Worm (Caenorhabditis elegans) whole organism, young adult: Measurements from ENCODE around the gene srj-10.

Source experiments
- C17E4.6 ChIP-seq: fragments of 200-800 bp; sonication (Bioruptor generic); IDR thresholded peaks from 2 replicates; pipeline ENCODE4 v1.3.6; 2022; ENCODE audit warnings: missing genetic modification reagents, missing genetic modification characterization, missing compliant biosample characterization
- D2030.7 ChIP-seq: fragments of 200-800 bp; sonication (Bioruptor generic); IDR thresholded peaks from 2 replicates; pipeline ENCODE4 v1.3.6; 2022; ENCODE audit warnings: missing genetic modification reagents, missing genetic modification characterization, missing compliant biosample characterization
- F22D6.2 ChIP-seq: sonication (generic microtip); optimal IDR thresholded peaks from 2 replicates; lab custom pipeline; 2016; ENCODE audit warnings: mild to moderate bottlenecking, missing genetic modification characterization, missing compliant biosample characterization
- F52B5.7 ChIP-seq: sonication (generic microtip); optimal IDR thresholded peaks from 2 replicates; lab custom pipeline; 2016; ENCODE audit warnings: mild to moderate bottlenecking, missing genetic modification characterization, missing compliant biosample characterization
- F55B11.4 ChIP-seq: sonication (generic microtip); optimal IDR thresholded peaks from 2 replicates; lab custom pipeline; 2016; ENCODE audit warnings: missing compliant biosample characterization, missing genetic modification characterization, borderline replicate concordance; ENCODE audit not compliant: insufficient read depth
- T07F8.4 ChIP-seq: sonication (generic microtip); optimal IDR thresholded peaks from 2 replicates; lab custom pipeline; 2016; ENCODE audit warnings: mild to moderate bottlenecking, missing genetic modification characterization, moderate library complexity, missing compliant biosample characterization
- T26A5.8 ChIP-seq: sonication (generic microtip); optimal IDR thresholded peaks from 2 replicates; lab custom pipeline; 2016; ENCODE audit warnings: missing genetic modification characterization, missing compliant biosample characterization
- Y53F4B.3 ChIP-seq: fragments of 200-800 bp; sonication (Bioruptor generic); IDR thresholded peaks from 2 replicates; pipeline ENCODE4 v1.3.6; 2022; ENCODE audit warnings: missing genetic modification reagents, missing genetic modification characterization, missing compliant biosample characterization
- ZK185.1 ChIP-seq: sonication (generic microtip); optimal IDR thresholded peaks from 2 replicates; lab custom pipeline; 2016; ENCODE audit warnings: mild to moderate bottlenecking, missing genetic modification characterization, missing compliant biosample characterization; ENCODE audit not compliant: poor library complexity, severe bottlenecking
- akir-1 ChIP-seq: fragments of 200-800 bp; sonication (Bioruptor generic); optimal IDR thresholded peaks from 2 replicates; lab custom pipeline; 2018; ENCODE audit warnings: mild to moderate bottlenecking, missing genetic modification characterization, moderate library complexity, missing compliant biosample characterization
- ama-1 ChIP-seq, 3 experiments: fragments of 150-350 bp in 1 of 3; sonication (generic microtip) in 2 of 3; optimal IDR thresholded peaks; 2 replicates each; lab custom pipeline; 2014 to 2018; ENCODE audit warnings: missing biosample characterization in 2 of 3, missing genetic modification characterization in 2 of 3, missing genetic modification reagents in 2 of 3
- athp-1 ChIP-seq: sonication (generic microtip); optimal IDR thresholded peaks from 2 replicates; lab custom pipeline; 2017; ENCODE audit warnings: mild to moderate bottlenecking, missing genetic modification characterization, missing compliant biosample characterization
- bed-1 ChIP-seq: fragments of 200-800 bp; sonication (Bioruptor generic); IDR thresholded peaks from 2 replicates; pipeline ENCODE4 v1.3.6; 2022; ENCODE audit warnings: missing genetic modification reagents, missing genetic modification characterization, missing compliant biosample characterization
- cebp-1 ChIP-seq, 2 experiments: fragments of 200-800 bp in 1 of 2; sonication (Bioruptor generic) in 1 of 2; sonication (generic microtip) in 1 of 2; IDR thresholded peaks in 1 of 2; optimal IDR thresholded peaks in 1 of 2; 2 replicates each; pipeline versions ENCODE4 v1.3.6 to Lab custom; 2017 to 2022; ENCODE audit warnings: missing compliant biosample characterization in 2 of 2, missing genetic modification characterization in 2 of 2, mild to moderate bottlenecking in 1 of 2, missing genetic modification reagents in 1 of 2, moderate library complexity in 1 of 2
- ceh-40 ChIP-seq: fragments of 200-800 bp; sonication (Bioruptor generic); IDR thresholded peaks from 2 replicates; pipeline ENCODE4 v1.3.6; 2022; ENCODE audit warnings: missing genetic modification characterization, missing compliant biosample characterization
- ceh-91 ChIP-seq: fragments of 200-800 bp; sonication (Bioruptor generic); IDR thresholded peaks from 2 replicates; pipeline ENCODE4 v1.3.6; 2022; ENCODE audit warnings: missing genetic modification reagents, missing genetic modification characterization, missing compliant biosample characterization
- egrh-3 ChIP-seq: fragments of 200-800 bp; sonication (Bioruptor generic); IDR thresholded peaks from 2 replicates; pipeline ENCODE4 v1.3.6; 2022; ENCODE audit warnings: missing genetic modification reagents, missing genetic modification characterization, missing compliant biosample characterization
- ets-4 ChIP-seq: fragments of 200-800 bp; sonication (Bioruptor generic); optimal IDR thresholded peaks from 2 replicates; lab custom pipeline; 2018; ENCODE audit warnings: mild to moderate bottlenecking, missing genetic modification characterization, missing compliant biosample characterization
- fkh-3 ChIP-seq: sonication (generic microtip); optimal IDR thresholded peaks from 2 replicates; lab custom pipeline; 2016; ENCODE audit warnings: mild to moderate bottlenecking, missing genetic modification characterization, missing compliant biosample characterization
- gei-17 ChIP-seq: fragments of 200-800 bp; sonication (Bioruptor generic); optimal IDR thresholded peaks from 2 replicates; lab custom pipeline; 2018; ENCODE audit warnings: mild to moderate bottlenecking, missing genetic modification characterization, missing compliant biosample characterization
- him-1 ChIP-seq: sonication (generic microtip); optimal IDR thresholded peaks from 2 replicates; lab custom pipeline; 2016; ENCODE audit warnings: missing genotype, missing genetic modification reagents, missing genetic modification characterization, missing compliant biosample characterization
- hlh-12 ChIP-seq: sonication (generic microtip); optimal IDR thresholded peaks from 2 replicates; lab custom pipeline; 2016; ENCODE audit warnings: missing genetic modification characterization, missing compliant biosample characterization
- hlh-26 ChIP-seq: fragments of 200-800 bp; sonication (Bioruptor generic); conservative IDR thresholded peaks from 2 replicates; pipeline ENCODE4 v1.3.6; 2022; ENCODE audit warnings: missing genetic modification reagents, missing genetic modification characterization, missing compliant biosample characterization
- hrde-1 ChIP-seq: sonication (generic microtip); optimal IDR thresholded peaks from 2 replicates; lab custom pipeline; 2016; ENCODE audit warnings: missing genetic modification characterization, mild to moderate bottlenecking, missing compliant biosample characterization, moderate library complexity, missing genotype, missing genetic modification reagents, borderline replicate concordance
- hsf-1 ChIP-seq: fragments of 200-800 bp; sonication (Bioruptor generic); IDR thresholded peaks from 2 replicates; pipeline ENCODE4 v1.3.6; 2022; ENCODE audit warnings: missing genetic modification reagents, missing genetic modification characterization, missing compliant biosample characterization
- lin-35 ChIP-seq, 3 experiments: fragments of 150-350 bp in 2 of 3; sonication (generic microtip) in 1 of 3; optimal IDR thresholded peaks; 2 replicates each; lab custom pipeline; 2014 to 2018; ENCODE audit warnings: missing biosample characterization in 3 of 3, missing genetic modification characterization in 3 of 3, missing genetic modification reagents in 3 of 3
- lin-54 ChIP-seq: fragments of 200-800 bp; sonication (Bioruptor generic); optimal IDR thresholded peaks from 2 replicates; lab custom pipeline; 2018; ENCODE audit warnings: mild to moderate bottlenecking, missing genetic modification characterization, missing compliant biosample characterization
- lsy-27 ChIP-seq: sonication (generic microtip); optimal IDR thresholded peaks from 2 replicates; lab custom pipeline; 2017; ENCODE audit warnings: missing genetic modification characterization, mild to moderate bottlenecking, missing compliant biosample characterization, antibody characterized with exemption, missing genotype, borderline replicate concordance; ENCODE audit not compliant: insufficient read depth
- madf-10 ChIP-seq: sonication (generic microtip); optimal IDR thresholded peaks from 2 replicates; lab custom pipeline; 2016; ENCODE audit warnings: mild to moderate bottlenecking, missing genetic modification characterization, missing compliant biosample characterization
- madf-8 ChIP-seq: fragments of 200-800 bp; sonication (Bioruptor generic); conservative IDR thresholded peaks from 2 replicates; pipeline ENCODE4 v1.3.6; 2022; ENCODE audit warnings: missing genetic modification reagents, missing genetic modification characterization, missing compliant biosample characterization
- mel-28 ChIP-seq: sonication (generic microtip); optimal IDR thresholded peaks from 2 replicates; lab custom pipeline; 2016; ENCODE audit warnings: borderline replicate concordance, mild to moderate bottlenecking, missing genetic modification characterization, missing compliant biosample characterization
- mes-4 ChIP-seq: sonication (generic microtip); optimal IDR thresholded peaks from 2 replicates; lab custom pipeline; 2016; ENCODE audit warnings: missing genotype, missing genetic modification characterization, missing compliant biosample characterization
- nfya-1 ChIP-seq: sonication (generic microtip); optimal IDR thresholded peaks from 2 replicates; lab custom pipeline; 2017; ENCODE audit warnings: antibody characterized with exemption, missing compliant biosample characterization, missing genetic modification characterization, borderline replicate concordance; ENCODE audit not compliant: insufficient read depth
- nhr-80 ChIP-seq: sonication (generic microtip); optimal IDR thresholded peaks from 2 replicates; lab custom pipeline; 2016; ENCODE audit warnings: missing genetic modification characterization, missing compliant biosample characterization
- pbrm-1 ChIP-seq: fragments of 200-800 bp; sonication (Bioruptor generic); IDR thresholded peaks from 2 replicates; pipeline ENCODE4 v1.3.6; 2022; ENCODE audit warnings: missing genetic modification reagents, missing genetic modification characterization, missing compliant biosample characterization
- repo-1 ChIP-seq: sonication (generic microtip); optimal IDR thresholded peaks from 2 replicates; lab custom pipeline; 2017; ENCODE audit warnings: mild to moderate bottlenecking, missing genetic modification characterization, missing compliant biosample characterization
- rpc-1 ChIP-seq, 2 experiments: fragments of 150-350 bp in 1 of 2; sonication (generic microtip) in 1 of 2; optimal IDR thresholded peaks; 2 replicates each; lab custom pipeline; 2014 to 2018; ENCODE audit warnings: missing biosample characterization in 1 of 2, missing genetic modification characterization in 1 of 2, missing genetic modification reagents in 1 of 2, missing genotype in 1 of 2
- snpc-3.4 ChIP-seq: sonication (generic microtip); optimal IDR thresholded peaks from 2 replicates; lab custom pipeline; 2017; ENCODE audit warnings: missing genetic modification characterization, mild to moderate bottlenecking, missing compliant biosample characterization, antibody characterized with exemption, moderate library complexity, missing genotype, missing genetic modification reagents
- somi-1 ChIP-seq: fragments of 200-800 bp; sonication (Bioruptor generic); optimal IDR thresholded peaks from 2 replicates; lab custom pipeline; 2018; ENCODE audit warnings: mild to moderate bottlenecking, missing genetic modification characterization, missing compliant biosample characterization
- sptf-2 ChIP-seq: fragments of 200-800 bp; sonication (Bioruptor generic); optimal IDR thresholded peaks from 2 replicates; lab custom pipeline; 2018; ENCODE audit warnings: mild to moderate bottlenecking, missing genetic modification characterization, missing compliant biosample characterization
- tbp1 ChIP-seq: fragments of 200-800 bp; sonication (Bioruptor generic); optimal IDR thresholded peaks from 2 replicates; lab custom pipeline; 2018; ENCODE audit warnings: mild to moderate bottlenecking, missing genetic modification characterization, missing compliant biosample characterization
- tlf-1 ChIP-seq: fragments of 200-800 bp; sonication (Bioruptor generic); optimal IDR thresholded peaks from 2 replicates; lab custom pipeline; 2018; ENCODE audit warnings: mild to moderate bottlenecking, missing genetic modification characterization, missing compliant biosample characterization
- unc-130 ChIP-seq: sonication (generic microtip); optimal IDR thresholded peaks from 2 replicates; lab custom pipeline; 2016; ENCODE audit warnings: missing genetic modification reagents, missing genetic modification characterization, missing compliant biosample characterization
- ztf-22 ChIP-seq: fragments of 200-800 bp; sonication (Bioruptor generic); optimal IDR thresholded peaks from 2 replicates; lab custom pipeline; 2018; ENCODE audit warnings: mild to moderate bottlenecking, missing genetic modification characterization, moderate library complexity, missing compliant biosample characterization
- ztf-26 ChIP-seq: sonication (generic microtip); optimal IDR thresholded peaks from 2 replicates; lab custom pipeline; 2017; ENCODE audit warnings: missing genetic modification characterization, missing compliant biosample characterization
- ztf-28 ChIP-seq: fragments of 200-800 bp; sonication (Bioruptor generic); IDR thresholded peaks from 2 replicates; pipeline ENCODE4 v1.3.6; 2022; ENCODE audit warnings: missing genetic modification reagents, missing genetic modification characterization, missing compliant biosample characterization
- ztf-6 ChIP-seq: fragments of 200-800 bp; sonication (Bioruptor generic); IDR thresholded peaks from 2 replicates; pipeline ENCODE4 v1.3.6; 2022; ENCODE audit warnings: missing genetic modification reagents, missing genetic modification characterization, missing compliant biosample characterization

Gene srj-10

DNA sequence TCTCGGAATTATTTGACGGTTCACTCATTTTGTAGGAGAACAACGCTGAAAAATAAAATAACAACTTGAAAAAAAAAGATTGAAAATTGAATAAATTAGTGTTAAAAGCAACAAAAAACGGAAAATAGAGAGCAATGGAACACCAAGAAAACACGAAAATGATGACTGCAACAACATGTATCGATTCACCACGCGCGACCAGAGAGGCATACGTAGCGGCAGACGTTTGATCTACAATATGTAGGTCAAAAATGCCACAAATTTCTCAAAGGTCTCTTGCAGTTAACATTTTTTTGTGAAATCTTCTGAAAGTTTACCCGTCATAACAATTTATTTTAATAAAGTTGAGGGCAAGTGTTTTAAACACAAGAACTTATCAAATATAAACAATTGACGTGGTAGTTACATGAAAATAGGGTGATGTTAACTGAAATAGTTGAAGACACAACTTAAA, 16.7 kb downstream of the srj-10 start, which contains the start of gene F14H3.5 (continued):
- TF ChIP-seq hsf-1 (GFP tag; lab: Robert Waterston, UW) (0 out of 2 replicates have a peak, but pooled peaks have one; percentile 54), repo-1 (tag; lab: Kevin White, UChicago) (no peak), cebp-1 (GFP tag; IDR thresholded peaks at IDR 0.05; lab: Robert Waterston, UW) (no peak), cebp-1 (tag; optimal IDR thresholded peaks at IDR 0.05; lab: Kevin White, UChicago) (no peak), hlh-12 (tag; lab: Kevin White, UChicago) (no peak), F55B11.4 (tag; lab: Kevin White, UChicago) (no peak), nfya-1 (tag; lab: Kevin White, UChicago) (no peak), nhr-80 (tag; lab: Kevin White, UChicago) (no peak), ztf-28 (GFP tag; lab: Robert Waterston, UW) (no peak), ZK185.1 (tag; lab: Kevin White, UChicago) (no peak), somi-1 (GFP tag; lab: Kevin White, UChicago) (no peak), madf-10 (tag; lab: Kevin White, UChicago) (no peak), F52B5.7 (tag; lab: Kevin White, UChicago) (no peak), unc-130 (GFP tag; lab: Kevin White, UChicago) (no peak), ceh-91 (GFP tag; lab: Robert Waterston, UW) (no peak), pbrm-1 (GFP tag; lab: Robert Waterston, UW) (no peak), egrh-3 (GFP tag; lab: Robert Waterston, UW) (no peak), lin-54 (no peak), gei-17 (GFP tag; lab: Kevin White, UChicago) (no peak), F22D6.2 (tag; lab: Kevin White, UChicago) (no peak), ztf-26 (tag; lab: Kevin White, UChicago) (no peak), ceh-40 (GFP tag; lab: Robert Waterston, UW) (no peak), lsy-27 (no peak), lin-35 (GFP tag; optimal IDR thresholded peaks at IDR 0.05; lab: Kevin White, UChicago) (no peak), ztf-22 (GFP tag; lab: Kevin White, UChicago) (no peak), mes-4 (tag; lab: Kevin White, UChicago) (no peak), tlf-1 (GFP tag; lab: Kevin White, UChicago) (no peak), C17E4.6 (GFP tag; lab: Robert Waterston, UW) (no peak), madf-8 (GFP tag; lab: Robert Waterston, UW) (0 out of 2 replicates have a peak, but pooled peaks have one; percentile 26), ztf-6 (GFP tag; lab: Robert Waterston, UW) (no peak), Y53F4B.3 (no peak), mel-28 (tag; lab: Kevin White, UChicago) (no peak), ets-4 (GFP tag; lab: Kevin White, UChicago) (no peak), hrde-1 (tag; lab: Kevin White, UChicago) (no peak), rpc-1 (optimal IDR thresholded peaks at IDR 0.05; lab: Kevin White, UChicago) (no peak), rpc-1 (tag; optimal IDR thresholded peaks at IDR 0.05; lab: Kevin White, UChicago) (no peak), bed-1 (GFP tag; lab: Robert Waterston, UW) (no peak), him-1 (tag; lab: Kevin White, UChicago) (no peak), tbp1 (no peak), sptf-2 (GFP tag; lab: Kevin White, UChicago) (no peak), T07F8.4 (tag; lab: Kevin White, UChicago) (no peak), athp-1 (tag; lab: Kevin White, UChicago) (no peak), hlh-26 (GFP tag; lab: Robert Waterston, UW) (no peak), T26A5.8 (tag; lab: Kevin White, UChicago) (no peak), D2030.7 (GFP tag; lab: Robert Waterston, UW) (no peak), ama-1 (optimal IDR thresholded peaks at IDR 0.05; lab: Kevin White, UChicago) (no peak), ama-1 (GFP tag; optimal IDR thresholded peaks at IDR 0.05; lab: Kevin White, UChicago) (no peak), akir-1 (no peak), fkh-3 (tag; lab: Kevin White, UChicago) (no peak), snpc-3.4 (tag; lab: Kevin White, UChicago) (peak; percentile 38)
